Fruit fly (Drosophila melanogaster) whole organism, embryonic: ENCODE results near the gene CG15741.

Experiments used
- B-H1 ChIP-seq: fragments of 200-800 bp; sonication (Bioruptor generic); IDR thresholded peaks from 3 replicates; pipeline ENCODE4 v1.3.6; 2022; ENCODE audit warnings: missing biosample characterization, missing genetic modification characterization
- Bgb ChIP-seq: fragments of 200-800 bp; sonication (Bioruptor generic); IDR thresholded peaks from 2 replicates; pipeline ENCODE4 v1.3.6; 2022; ENCODE audit warnings: missing biosample characterization, missing genetic modification characterization; ENCODE audit not compliant: partially characterized antibody
- CG11093 ChIP-seq: fragments of 200-800 bp; sonication (Bioruptor generic); IDR thresholded peaks from 3 replicates; pipeline ENCODE4 v1.3.6; 2022; ENCODE audit warnings: missing biosample characterization, missing genetic modification characterization
- CG15696 ChIP-seq: fragments of 200-800 bp; sonication (Bioruptor generic); optimal IDR thresholded peaks from 2 replicates; lab custom pipeline; 2019; ENCODE audit warnings: missing biosample characterization, mild to moderate bottlenecking, missing genetic modification characterization, moderate library complexity
- CG31365 ChIP-seq: fragments of 200-800 bp; sonication (Bioruptor generic); optimal IDR thresholded peaks from 2 replicates; lab custom pipeline; 2018; ENCODE audit warnings: missing biosample characterization, mild to moderate bottlenecking, missing genetic modification characterization
- CG3407 ChIP-seq: fragments of 200-800 bp; sonication (Bioruptor generic); optimal IDR thresholded peaks from 2 replicates; lab custom pipeline; 2018; ENCODE audit warnings: missing biosample characterization, mild to moderate bottlenecking, missing genetic modification characterization
- CG34224 ChIP-seq: fragments of 200-800 bp; sonication (Bioruptor generic); IDR thresholded peaks from 3 replicates; pipeline ENCODE4 v1.3.6; 2022; ENCODE audit warnings: missing biosample characterization, missing genetic modification characterization; ENCODE audit not compliant: partially characterized antibody
- CG4617 ChIP-seq: fragments of 200-800 bp; sonication (Bioruptor generic); optimal IDR thresholded peaks from 3 replicates; lab custom pipeline; 2016; ENCODE audit warnings: missing biosample characterization, missing genetic modification characterization, borderline replicate concordance
- CG6689 ChIP-seq: fragments of 200-800 bp; sonication (Bioruptor generic); IDR thresholded peaks from 2 replicates; pipeline ENCODE4 v1.3.6; 2022; ENCODE audit warnings: missing biosample characterization, missing genetic modification characterization
- CG6765 ChIP-seq: fragments of 200-800 bp; sonication (Bioruptor generic); optimal IDR thresholded peaks from 3 replicates; lab custom pipeline; 2017; ENCODE audit warnings: missing biosample characterization, mild to moderate bottlenecking, missing genetic modification characterization
- CG7372 ChIP-seq: fragments of 200-800 bp; sonication (Bioruptor generic); IDR thresholded peaks from 2 replicates; pipeline ENCODE4 v1.3.6; 2022; ENCODE audit warnings: missing biosample characterization, missing genetic modification characterization
- CG7556 ChIP-seq: fragments of 200-800 bp; sonication (Bioruptor generic); optimal IDR thresholded peaks from 2 replicates; lab custom pipeline; 2017; ENCODE audit warnings: missing biosample characterization, mild to moderate bottlenecking, missing genetic modification characterization
- CG9215 ChIP-seq: fragments of 200-800 bp; sonication (Bioruptor generic); IDR thresholded peaks from 2 replicates; pipeline ENCODE4 v1.3.6; 2022; ENCODE audit warnings: missing biosample characterization, missing genetic modification characterization
- Dbx ChIP-seq: fragments of 200-800 bp; sonication (Bioruptor generic); IDR thresholded peaks from 3 replicates; pipeline ENCODE4 v1.3.6; 2022; ENCODE audit warnings: missing biosample characterization, missing genetic modification characterization
- Dip2 ChIP-seq: fragments of 200-800 bp; sonication (Bioruptor generic); IDR thresholded peaks from 2 replicates; pipeline ENCODE4 v1.3.6; 2022; ENCODE audit warnings: missing biosample characterization, missing genetic modification characterization
- E2f1 ChIP-seq: fragments of 200-800 bp; sonication (Bioruptor generic); IDR thresholded peaks from 2 replicates; pipeline ENCODE4 v1.3.6; 2022; ENCODE audit warnings: missing biosample characterization, missing genetic modification characterization
- ERR ChIP-seq: fragments of 200-800 bp; sonication (Bioruptor generic); optimal IDR thresholded peaks from 2 replicates; lab custom pipeline; 2016; ENCODE audit warnings: missing biosample characterization, missing genetic modification characterization
- Gsc ChIP-seq: fragments of 200-800 bp; sonication (Bioruptor generic); IDR thresholded peaks from 2 replicates; pipeline ENCODE4 v1.3.6; 2022; ENCODE audit warnings: missing biosample characterization, missing genetic modification characterization
- Gug ChIP-seq: fragments of 200-800 bp; sonication (Bioruptor generic); IDR thresholded peaks from 4 replicates; pipeline ENCODE4 v1.3.6; 2022; ENCODE audit warnings: missing biosample characterization, missing genetic modification characterization
- HHEX ChIP-seq: fragments of 200-800 bp; sonication (Bioruptor generic); optimal IDR thresholded peaks from 3 replicates; lab custom pipeline; 2017; ENCODE audit warnings: missing biosample characterization, mild to moderate bottlenecking, missing genetic modification characterization, missing genetic modification reagents
- HLH4C ChIP-seq: fragments of 200-800 bp; sonication (Bioruptor generic); IDR thresholded peaks from 3 replicates; pipeline ENCODE4 v1.3.6; 2022; ENCODE audit warnings: missing biosample characterization, missing genetic modification characterization; ENCODE audit not compliant: partially characterized antibody
- HLH54F ChIP-seq: fragments of 200-800 bp; sonication (Bioruptor generic); optimal IDR thresholded peaks from 3 replicates; lab custom pipeline; 2016; ENCODE audit warnings: missing biosample characterization, missing genetic modification characterization
- HmgD ChIP-seq: fragments of 200-800 bp; sonication (Bioruptor generic); optimal IDR thresholded peaks from 3 replicates; lab custom pipeline; 2016; ENCODE audit warnings: missing biosample characterization, missing genetic modification characterization
- HmgZ ChIP-seq: fragments of 200-800 bp; sonication (Bioruptor generic); optimal IDR thresholded peaks from 2 replicates; lab custom pipeline; 2018; ENCODE audit warnings: missing biosample characterization, mild to moderate bottlenecking, missing genetic modification characterization
- Hmr ChIP-seq: fragments of 200-800 bp; sonication (Bioruptor generic); optimal IDR thresholded peaks from 3 replicates; lab custom pipeline; 2017; ENCODE audit warnings: mild to moderate bottlenecking, missing biosample characterization, missing genetic modification reagents, missing genetic modification characterization
- Hr3 ChIP-seq: fragments of 200-800 bp; sonication (Bioruptor generic); optimal IDR thresholded peaks from 3 replicates; lab custom pipeline; 2016; ENCODE audit warnings: missing biosample characterization, missing genetic modification characterization
- Lhr ChIP-seq: fragments of 200-800 bp; sonication (Bioruptor generic); optimal IDR thresholded peaks from 3 replicates; lab custom pipeline; 2017; ENCODE audit warnings: mild to moderate bottlenecking, missing biosample characterization, missing genetic modification reagents, missing genetic modification characterization
- Opbp ChIP-seq: fragments of 200-800 bp; sonication (Bioruptor generic); IDR thresholded peaks from 3 replicates; pipeline ENCODE4 v1.3.6; 2022; ENCODE audit warnings: missing biosample characterization, missing genetic modification characterization; ENCODE audit not compliant: partially characterized antibody
- Ptx1 ChIP-seq: fragments of 200-800 bp; sonication (Bioruptor generic); IDR thresholded peaks from 2 replicates; pipeline ENCODE4 v1.3.6; 2022; ENCODE audit warnings: missing biosample characterization, missing genetic modification characterization
- Sin3A ChIP-seq: fragments of >200 bp; optimal IDR thresholded peaks from 2 replicates; lab custom pipeline; 2018
- Sox102F ChIP-seq: fragments of 200-800 bp; sonication (Bioruptor generic); optimal IDR thresholded peaks from 2 replicates; lab custom pipeline; 2018; ENCODE audit warnings: missing biosample characterization, mild to moderate bottlenecking, missing genetic modification characterization, moderate library complexity
- Sry-β ChIP-seq: fragments of 200-800 bp; sonication (Bioruptor generic); optimal IDR thresholded peaks from 2 replicates; lab custom pipeline; 2018; ENCODE audit warnings: missing biosample characterization, mild to moderate bottlenecking, missing genetic modification characterization, moderate library complexity
- Trl ChIP-seq, 3 experiments: fragments of >200 bp in 2 of 3; fragments of 200-800 bp in 1 of 3; sonication (Bioruptor generic) in 1 of 3; optimal IDR thresholded peaks; 2 replicates in 1 of 3; 3 replicates in 2 of 3; lab custom pipeline; 2016 to 2017; ENCODE audit warnings: missing biosample characterization in 1 of 3, missing genetic modification characterization in 1 of 3
- abd-A ChIP-seq: fragments of 200-800 bp; sonication (Bioruptor generic); optimal IDR thresholded peaks from 3 replicates; lab custom pipeline; 2019; ENCODE audit warnings: missing biosample characterization, mild to moderate bottlenecking, missing genetic modification characterization, moderate library complexity
- ara ChIP-seq: fragments of 200-800 bp; sonication (Bioruptor generic); IDR thresholded peaks from 2 replicates; pipeline ENCODE4 v1.3.6; 2022; ENCODE audit warnings: missing biosample characterization, missing genetic modification characterization
- bowl ChIP-seq: fragments of 200-800 bp; sonication (Bioruptor generic); IDR thresholded peaks from 2 replicates; pipeline ENCODE4 v1.3.6; 2022; ENCODE audit warnings: missing biosample characterization, missing genetic modification characterization
- chm ChIP-seq: fragments of 200-800 bp; sonication (Bioruptor generic); IDR thresholded peaks from 2 replicates; pipeline ENCODE4 v1.3.6; 2022; ENCODE audit warnings: missing biosample characterization, missing genetic modification characterization
- crp ChIP-seq, 2 experiments: fragments of 200-800 bp; sonication (Bioruptor generic); optimal IDR thresholded peaks; 2 replicates in 1 of 2; 3 replicates in 1 of 2; lab custom pipeline; 2017; ENCODE audit warnings: missing biosample characterization in 2 of 2, missing genetic modification characterization in 2 of 2, mild to moderate bottlenecking in 1 of 2, moderate library complexity in 1 of 2
- esg ChIP-seq: fragments of 200-800 bp; sonication (Bioruptor generic); conservative IDR thresholded peaks from 2 replicates; pipeline ENCODE4 v1.3.6; 2022; ENCODE audit warnings: missing biosample characterization, missing genetic modification characterization
- ewg ChIP-seq: fragments of 200-800 bp; sonication (Bioruptor generic); optimal IDR thresholded peaks from 3 replicates; lab custom pipeline; 2017; ENCODE audit warnings: mild to moderate bottlenecking, missing biosample characterization, missing genetic modification reagents, missing genetic modification characterization
- exex ChIP-seq: fragments of 200-800 bp; sonication (Bioruptor generic); optimal IDR thresholded peaks from 4 replicates; lab custom pipeline; 2018; ENCODE audit warnings: missing biosample characterization, mild to moderate bottlenecking, missing genetic modification characterization, moderate library complexity
- fd96Cb ChIP-seq: fragments of 200-800 bp; sonication (Bioruptor generic); optimal IDR thresholded peaks from 2 replicates; lab custom pipeline; 2018; ENCODE audit warnings: missing biosample characterization, mild to moderate bottlenecking, missing genetic modification characterization, moderate library complexity
- gce ChIP-seq: fragments of 200-800 bp; sonication (Bioruptor generic); IDR thresholded peaks from 3 replicates; pipeline ENCODE4 v1.3.6; 2022; ENCODE audit warnings: missing biosample characterization, missing genetic modification characterization
- ind ChIP-seq: fragments of 200-800 bp; sonication (Bioruptor generic); optimal IDR thresholded peaks from 3 replicates; lab custom pipeline; 2016; ENCODE audit warnings: missing biosample characterization, missing genetic modification characterization
- mirr ChIP-seq: fragments of 200-800 bp; sonication (Bioruptor generic); optimal IDR thresholded peaks from 3 replicates; lab custom pipeline; 2018; ENCODE audit warnings: missing biosample characterization, mild to moderate bottlenecking, missing genetic modification characterization
- ranshi ChIP-seq: fragments of 200-800 bp; sonication (Bioruptor generic); IDR thresholded peaks from 2 replicates; pipeline ENCODE4 v1.3.6; 2022; ENCODE audit warnings: missing biosample characterization, missing genetic modification characterization
- sob ChIP-seq: fragments of 200-800 bp; sonication (Bioruptor generic); IDR thresholded peaks from 2 replicates; pipeline ENCODE4 v1.3.6; 2022; ENCODE audit warnings: missing biosample characterization, missing genetic modification characterization
- tio ChIP-seq: fragments of 200-800 bp; sonication (Bioruptor generic); optimal IDR thresholded peaks from 2 replicates; lab custom pipeline; 2017; ENCODE audit warnings: missing biosample characterization, missing genetic modification characterization, inconsistent platforms
- tna ChIP-seq: fragments of 200-800 bp; sonication (Bioruptor generic); IDR thresholded peaks from 2 replicates; pipeline ENCODE4 v1.3.6; 2022; ENCODE audit warnings: missing biosample characterization, missing genetic modification characterization; ENCODE audit not compliant: partially characterized antibody
- unpg ChIP-seq: fragments of 200-800 bp; sonication (Bioruptor generic); optimal IDR thresholded peaks from 3 replicates; lab custom pipeline; 2018; ENCODE audit warnings: missing biosample characterization, mild to moderate bottlenecking, missing genetic modification characterization, moderate library complexity
- yki ChIP-seq: fragments of >200 bp; optimal IDR thresholded peaks from 3 replicates; lab custom pipeline; 2018
- zfh1 ChIP-seq: fragments of 200-800 bp; sonication (Bioruptor generic); IDR thresholded peaks from 3 replicates; pipeline ENCODE4 v1.3.6; 2022; ENCODE audit warnings: missing biosample characterization, missing genetic modification characterization

The CG15741 gene

dm6 chrX:11854758-11855465, 17.1 kb upstream of the CG15741 start, which contains the start of the genes CG10347 and ATP7 (continued):
- TF ChIP-seq chm = no peak
- peak; percentile 60 for TF ChIP-seq Hmr (GFP tag; lab: Kevin White, UChicago)
- TF ChIP-seq esg (GFP tag; lab: Robert Waterston, UW) = no peak
- no peak for TF ChIP-seq E2f1 (GFP tag; lab: Robert Waterston, UW)
- TF ChIP-seq CG9215 (GFP tag; lab: Robert Waterston, UW) = no peak
- TF ChIP-seq zfh1 (GFP tag; lab: Robert Waterston, UW) = no peak
- TF ChIP-seq mirr (GFP tag; lab: Kevin White, UChicago) = no peak
- no peak for TF ChIP-seq Ptx1
- TF ChIP-seq CG6689 (GFP tag; lab: Robert Waterston, UW) = no peak
- no peak for TF ChIP-seq gce (GFP tag; lab: Robert Waterston, UW)
- no peak for TF ChIP-seq CG3407 (GFP tag; lab: Kevin White, UChicago)
- no peak for TF ChIP-seq CG7372
- TF ChIP-seq sob (GFP tag; lab: Robert Waterston, UW) = 0 out of 2 replicates have a peak, but pooled peaks have one; percentile 6
- TF ChIP-seq HLH54F (GFP tag; lab: Kevin White, UChicago) = peak; percentile 55
- no peak for TF ChIP-seq ranshi
- peak; percentile 82 for TF ChIP-seq tna (GFP tag; lab: Robert Waterston, UW)
- peak; percentile 17 for TF ChIP-seq Hr3
- no peak for TF ChIP-seq ara
- no peak for TF ChIP-seq abd-A (tag; lab: Kevin White, UChicago)
- no peak for TF ChIP-seq B-H1 (GFP tag; lab: Robert Waterston, UW)
- no peak for TF ChIP-seq HmgD (GFP tag; lab: Kevin White, UChicago)
- TF ChIP-seq HmgZ = peak; percentile 60
- peak; percentile 85 for TF ChIP-seq Opbp (GFP tag; lab: Robert Waterston, UW)
- peak; percentile 72 for TF ChIP-seq Sin3A (lab: Kevin White, UChicago)
- TF ChIP-seq CG7556 = no peak
- TF ChIP-seq CG11093 (GFP tag; lab: Robert Waterston, UW) = no peak
- peak in 1 of 2 experiments; percentile 72 for TF ChIP-seq crp (GFP tag; optimal IDR thresholded peaks at IDR 0.05; lab: Kevin White, UChicago)
- TF ChIP-seq CG31365 (tag; lab: Kevin White, UChicago) = no peak
- peak; percentile 20; the same call in 1 of the 4 replicates for TF ChIP-seq Gug (GFP tag; lab: Robert Waterston, UW)
- peak; percentile 16 for TF ChIP-seq exex (tag; lab: Kevin White, UChicago)
- no peak for TF ChIP-seq Lhr (GFP tag; lab: Kevin White, UChicago)
- TF ChIP-seq yki (lab: Kevin White, UChicago) = no peak
- TF ChIP-seq tio (GFP tag; lab: Kevin White, UChicago) = no peak
- TF ChIP-seq unpg (GFP tag; lab: Kevin White, UChicago) = no peak
- TF ChIP-seq CG6765 = no peak
- TF ChIP-seq ewg (GFP tag; lab: Kevin White, UChicago) = peak; percentile 15
- no peak for TF ChIP-seq fd96Cb
- peak; percentile 23 for TF ChIP-seq CG4617

- TF ChIP-seq Trl (optimal IDR thresholded peaks at IDR 0.05; lab: Kevin White, UChicago) (no peak), Trl (GFP tag; optimal IDR thresholded peaks at IDR 0.05; lab: Kevin White, UChicago) (peak; percentile 53), Bgb (peak; percentile 93), Dip2 (no peak), HLH4C (GFP tag; lab: Robert Waterston, UW) (peak; percentile 83), CG15696 (tag; lab: Kevin White, UChicago) (peak; percentile 7), Sry-β (GFP tag; lab: Kevin White, UChicago) (peak; percentile 63), Sox102F (GFP tag; lab: Kevin White, UChicago) (no peak), Gsc (no peak), bowl (GFP tag; lab: Robert Waterston, UW) (no peak), ERR (GFP tag; lab: Kevin White, UChicago) (peak; percentile 59), ind (peak; percentile 37), Dbx (peak; percentile 71; the same call in 2 of the 3 replicates), CG34224 (GFP tag; lab: Robert Waterston, UW) (peak; percentile 89), HHEX (GFP tag; lab: Kevin White, UChicago) (peak; percentile 25)
These were observed 14.5 kb upstream of the CG15741 start, which contains the start of gene p24-1 for dm6 chrX:11852310-11852709. Gene p24-1, minus strand, starts transcription at chrX:11852530.
